Worm (Caenorhabditis elegans) whole organism, early embryonic: ENCODE measurements around the gene gop-1.

Source experiments
- B0310.2 ChIP-seq: sonication (generic microtip); optimal IDR thresholded peaks from 2 replicates; lab custom pipeline; 2016; ENCODE audit warnings: mild to moderate bottlenecking, missing genetic modification characterization, missing compliant biosample characterization
- F13C5.2 ChIP-seq: sonication (generic microtip); optimal IDR thresholded peaks from 2 replicates; lab custom pipeline; 2017; ENCODE audit warnings: mild to moderate bottlenecking, missing genetic modification characterization, inconsistent platforms, missing compliant biosample characterization
- aly-1 ChIP-seq: sonication (generic microtip); optimal IDR thresholded peaks from 2 replicates; lab custom pipeline; 2016; ENCODE audit warnings: missing genetic modification characterization, missing compliant biosample characterization
- ama-1 ChIP-seq: fragments of 150-350 bp; optimal IDR thresholded peaks from 2 replicates; lab custom pipeline; 2014
- ceh-13 ChIP-seq: fragments of 200-800 bp; sonication (Bioruptor generic); optimal IDR thresholded peaks from 2 replicates; lab custom pipeline; 2018; ENCODE audit warnings: mild to moderate bottlenecking, missing genetic modification characterization, missing compliant biosample characterization
- ceh-36 ChIP-seq: sonication (generic microtip); optimal IDR thresholded peaks from 2 replicates; lab custom pipeline; 2016; ENCODE audit warnings: missing genetic modification characterization, inconsistent platforms, missing compliant biosample characterization
- ets-7 ChIP-seq: sonication (generic microtip); optimal IDR thresholded peaks from 2 replicates; lab custom pipeline; 2016; ENCODE audit warnings: missing genotype, missing genetic modification characterization, missing compliant biosample characterization
- flt-1 ChIP-seq: fragments of 200-800 bp; sonication (Bioruptor generic); IDR thresholded peaks from 2 replicates; pipeline ENCODE4 v1.3.6; 2022; ENCODE audit warnings: missing genetic modification characterization, missing compliant biosample characterization
- hmbx-1 ChIP-seq: sonication (generic microtip); optimal IDR thresholded peaks from 2 replicates; lab custom pipeline; 2016; ENCODE audit warnings: mild to moderate bottlenecking, missing genetic modification characterization, missing compliant biosample characterization
- hmg-4 ChIP-seq: fragments of 200-800 bp; sonication (Bioruptor generic); optimal IDR thresholded peaks from 2 replicates; lab custom pipeline; 2018; ENCODE audit warnings: mild to moderate bottlenecking, missing genetic modification characterization, missing compliant biosample characterization
- hnd-1 ChIP-seq: sonication (generic microtip); optimal IDR thresholded peaks from 2 replicates; lab custom pipeline; 2016; ENCODE audit warnings: missing genetic modification characterization, missing compliant biosample characterization
- pes-1 ChIP-seq: fragments of 200-800 bp; sonication (Bioruptor generic); IDR thresholded peaks from 2 replicates; pipeline ENCODE4 v1.3.6; 2022; ENCODE audit warnings: missing genetic modification reagents, missing genetic modification characterization, missing compliant biosample characterization
- scrt-1 ChIP-seq: fragments of 200-800 bp; sonication (Bioruptor generic); IDR thresholded peaks from 2 replicates; pipeline ENCODE4 v1.3.6; 2022; ENCODE audit warnings: missing genetic modification characterization, missing compliant biosample characterization
- sea-1 ChIP-seq: fragments of 200-800 bp; sonication (Bioruptor generic); conservative IDR thresholded peaks from 2 replicates; pipeline ENCODE4 v1.3.6; 2022; ENCODE audit warnings: missing genetic modification characterization, missing compliant biosample characterization
- tbx-11 ChIP-seq: fragments of 200-800 bp; sonication (Bioruptor generic); IDR thresholded peaks from 2 replicates; pipeline ENCODE4 v1.3.6; 2022; ENCODE audit warnings: missing genetic modification characterization, missing compliant biosample characterization
- tbx-37 ChIP-seq: fragments of 200-800 bp; sonication (Bioruptor generic); conservative IDR thresholded peaks from 2 replicates; pipeline ENCODE4 v1.3.6; 2022; ENCODE audit warnings: missing genetic modification reagents, missing genetic modification characterization, missing compliant biosample characterization
- tra-4 ChIP-seq: sonication (generic microtip); optimal IDR thresholded peaks from 2 replicates; lab custom pipeline; 2017; ENCODE audit warnings: missing genetic modification characterization, missing compliant biosample characterization

Gene gop-1

ce11 chrIII:5241854-5242253, 12.4 kb upstream of the gop-1 start:
- TF ChIP-seq tbx-37 (GFP tag; lab: Robert Waterston, UW) (no peak), pes-1 (GFP tag; lab: Robert Waterston, UW) (no peak), ama-1 (no peak), ceh-36 (tag; lab: Kevin White, UChicago) (no peak), ets-7 (tag; lab: Kevin White, UChicago) (no peak), sea-1 (GFP tag; lab: Robert Waterston, UW) (no peak), tra-4 (tag; lab: Kevin White, UChicago) (no peak), tbx-11 (GFP tag; lab: Robert Waterston, UW) (no peak), hnd-1 (tag; lab: Kevin White, UChicago) (no peak), ceh-13 (GFP tag; lab: Kevin White, UChicago) (no peak)

DNA sequence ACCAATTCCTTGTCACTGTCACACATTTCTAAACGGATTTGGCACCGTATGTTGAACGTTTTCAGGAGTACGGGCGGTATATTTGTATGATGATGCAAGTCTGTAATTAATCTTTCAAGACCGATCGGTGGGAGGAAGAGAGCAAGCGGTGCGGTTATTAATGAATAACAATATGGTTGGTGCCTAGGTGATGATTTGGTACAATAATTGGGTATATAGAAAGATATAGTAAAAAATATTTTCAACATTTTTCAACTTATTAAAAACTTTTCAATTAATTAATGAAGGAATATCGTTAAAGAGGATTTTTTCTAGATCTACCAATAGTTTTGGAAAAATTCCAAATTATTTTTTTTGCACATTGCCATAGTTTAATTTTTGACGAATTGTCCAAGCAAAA, 9.7 kb upstream of the gop-1 start, which contains the start of gene cnd-1:
Gene cnd-1 (minus strand): TSS at position 101 of the 400 bp plus-strand sequence.
- TF ChIP-seq F13C5.2 (no peak), B0310.2 (tag; lab: Kevin White, UChicago) (no peak), ets-7 (tag; lab: Kevin White, UChicago) (no peak), sea-1 (GFP tag; lab: Robert Waterston, UW) (no peak), ama-1 (no peak)

DNA sequence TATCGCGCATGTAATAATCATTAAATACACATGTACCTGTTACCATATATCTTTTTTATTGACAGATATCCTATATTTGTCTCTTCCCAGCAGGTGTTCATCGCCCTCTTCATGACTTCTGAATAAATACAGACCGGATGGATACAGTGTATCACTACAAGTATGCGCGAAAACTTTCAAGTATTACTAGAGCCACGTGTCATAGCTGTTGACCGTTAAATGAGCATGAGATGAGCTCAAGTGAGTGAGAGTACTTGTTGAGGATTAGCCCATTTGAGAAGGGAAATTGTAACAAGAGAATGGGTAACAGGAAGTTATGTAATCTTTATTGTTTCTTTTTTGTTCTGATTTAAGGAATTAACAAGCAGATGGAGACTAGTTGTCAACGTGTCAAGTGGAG, 9.2 kb upstream of the gop-1 start:
- TF ChIP-seq B0310.2 (tag; lab: Kevin White, UChicago) (no peak), pes-1 (GFP tag; lab: Robert Waterston, UW) (no peak), tbx-37 (GFP tag; lab: Robert Waterston, UW) (no peak), tra-4 (tag; lab: Kevin White, UChicago) (no peak), ama-1 (no peak), hmbx-1 (tag; lab: Kevin White, UChicago) (no peak), F13C5.2 (no peak), flt-1 (GFP tag; lab: Robert Waterston, UW) (no peak)

DNA sequence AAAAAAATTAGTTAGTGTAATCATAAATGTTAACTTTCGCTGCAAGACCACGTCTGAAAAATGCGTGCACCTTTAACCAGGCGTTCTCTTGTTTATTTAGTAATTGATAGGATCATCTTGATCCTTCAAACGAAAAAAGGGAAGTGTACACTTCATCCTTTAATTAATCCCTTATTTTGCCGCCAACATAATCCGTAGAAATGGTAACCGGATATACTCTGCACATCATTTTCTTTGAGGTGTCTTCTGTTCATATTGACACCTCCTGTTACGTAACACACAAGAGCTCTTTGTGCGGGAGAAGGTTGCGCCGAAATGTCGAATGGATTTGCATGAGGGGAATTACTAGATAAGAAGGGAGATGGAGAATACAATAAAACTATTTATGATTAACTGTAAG, 5.5 kb upstream of the gop-1 start:
- TF ChIP-seq ceh-36 (tag; lab: Kevin White, UChicago), result peak; percentile 67
- TF ChIP-seq pes-1 (GFP tag; lab: Robert Waterston, UW), result no peak
- no peak for TF ChIP-seq ceh-13 (GFP tag; lab: Kevin White, UChicago)

- TF ChIP-seq hmg-4 (no peak), aly-1 (tag; lab: Kevin White, UChicago) (no peak), ceh-13 (GFP tag; lab: Kevin White, UChicago) (no peak), scrt-1 (GFP tag; lab: Robert Waterston, UW) (no peak), hmbx-1 (tag; lab: Kevin White, UChicago) (no peak), tra-4 (tag; lab: Kevin White, UChicago) (no peak), pes-1 (GFP tag; lab: Robert Waterston, UW) (no peak), F13C5.2 (no peak), B0310.2 (tag; lab: Kevin White, UChicago) (no peak), ets-7 (tag; lab: Kevin White, UChicago) (no peak), hnd-1 (tag; lab: Kevin White, UChicago) (no peak), flt-1 (GFP tag; lab: Robert Waterston, UW) (no peak), sea-1 (GFP tag; lab: Robert Waterston, UW) (no peak), tbx-11 (GFP tag; lab: Robert Waterston, UW) (no peak)
These were observed 4.7 kb downstream of the gop-1 start, which contains the start of gene gop-2 for ce11 chrIII:5258918-5259317. Gene gop-2, plus strand, starts transcription at chrIII:5259023.

- no peak for TF ChIP-seq tbx-11 (GFP tag; lab: Robert Waterston, UW)
- TF ChIP-seq hmg-4, result no peak
- no peak for TF ChIP-seq F13C5.2
- TF ChIP-seq sea-1 (GFP tag; lab: Robert Waterston, UW), result no peak
- TF ChIP-seq aly-1 (tag; lab: Kevin White, UChicago), result no peak
- no peak for TF ChIP-seq ets-7 (tag; lab: Kevin White, UChicago)
- TF ChIP-seq pes-1 (GFP tag; lab: Robert Waterston, UW), result no peak
- no peak for TF ChIP-seq B0310.2 (tag; lab: Kevin White, UChicago)
- TF ChIP-seq flt-1 (GFP tag; lab: Robert Waterston, UW), result no peak
- no peak for TF ChIP-seq hmbx-1 (tag; lab: Kevin White, UChicago)
- no peak for TF ChIP-seq tbx-37 (GFP tag; lab: Robert Waterston, UW)
- no peak for TF ChIP-seq scrt-1 (GFP tag; lab: Robert Waterston, UW)
These were observed 6.2 kb downstream of the gop-1 start, which contains the start of gene gop-3 for ce11 chrIII:5260394-5260793. Gene gop-3, plus strand, starts transcription at chrIII:5260694.

ce11 chrIII:5263299-5263993, 9.2 kb downstream of the gop-1 start, which contains the start of the genes C34E10.9 and hap-1:
Gene C34E10.9, minus strand, starts transcription at chrIII:5263399.
Gene hap-1, plus strand, starts transcription at chrIII:5263943.
- TF ChIP-seq hnd-1 (tag; lab: Kevin White, UChicago), result no peak
- no peak for TF ChIP-seq tra-4 (tag; lab: Kevin White, UChicago)
- no peak for TF ChIP-seq aly-1 (tag; lab: Kevin White, UChicago)
- no peak for TF ChIP-seq pes-1 (GFP tag; lab: Robert Waterston, UW)
- no peak for TF ChIP-seq ama-1
- TF ChIP-seq B0310.2 (tag; lab: Kevin White, UChicago), result no peak
- TF ChIP-seq ceh-13 (GFP tag; lab: Kevin White, UChicago), result no peak
- TF ChIP-seq flt-1 (GFP tag; lab: Robert Waterston, UW), result no peak
- no peak for TF ChIP-seq F13C5.2
- TF ChIP-seq scrt-1 (GFP tag; lab: Robert Waterston, UW), result no peak
- TF ChIP-seq sea-1 (GFP tag; lab: Robert Waterston, UW), result no peak
- TF ChIP-seq tbx-11 (GFP tag; lab: Robert Waterston, UW), result no peak
- TF ChIP-seq ceh-36 (tag; lab: Kevin White, UChicago), result no peak
- no peak for TF ChIP-seq hmg-4
- TF ChIP-seq hmbx-1 (tag; lab: Kevin White, UChicago), result no peak
- no peak for TF ChIP-seq ets-7 (tag; lab: Kevin White, UChicago)
